Fruit fly (Drosophila melanogaster) whole organism, embryonic: ENCODE data around the gene dtn.

Experiments used
- ATbp ChIP-seq: fragments of 200-800 bp; sonication (Bioruptor generic); optimal IDR thresholded peaks from 2 replicates; lab custom pipeline; 2017; ENCODE audit warnings: missing biosample characterization, mild to moderate bottlenecking, missing genetic modification characterization, missing genetic modification reagents
- Bdp1 ChIP-seq: fragments of 200-800 bp; sonication (Bioruptor generic); optimal IDR thresholded peaks from 3 replicates; lab custom pipeline; 2016; ENCODE audit warnings: missing biosample characterization, missing genetic modification characterization
- C15 ChIP-seq: fragments of 200-800 bp; sonication (Bioruptor generic); IDR thresholded peaks from 3 replicates; pipeline ENCODE4 v1.3.6; 2022; ENCODE audit warnings: missing biosample characterization, missing genetic modification characterization
- CG10979 ChIP-seq: fragments of 200-800 bp; sonication (Bioruptor generic); optimal IDR thresholded peaks from 2 replicates; lab custom pipeline; 2018; ENCODE audit warnings: missing biosample characterization, mild to moderate bottlenecking, missing genetic modification characterization, moderate library complexity
- CG12155 ChIP-seq: fragments of 200-800 bp; sonication (Bioruptor generic); optimal IDR thresholded peaks from 3 replicates; lab custom pipeline; 2016; ENCODE audit warnings: missing biosample characterization, missing genetic modification characterization
- CG13287 ChIP-seq: fragments of 200-800 bp; sonication (Bioruptor generic); IDR thresholded peaks from 2 replicates; pipeline ENCODE4 v1.3.6; 2022; ENCODE audit warnings: missing biosample characterization, missing genetic modification characterization; ENCODE audit not compliant: partially characterized antibody
- CG13296 ChIP-seq: fragments of 200-800 bp; sonication (Bioruptor generic); optimal IDR thresholded peaks from 3 replicates; lab custom pipeline; 2018; ENCODE audit warnings: missing biosample characterization, mild to moderate bottlenecking, missing genetic modification characterization
- CG13775 ChIP-seq: fragments of 200-800 bp; sonication (Bioruptor generic); optimal IDR thresholded peaks from 3 replicates; lab custom pipeline; 2017; ENCODE audit warnings: missing biosample characterization, mild to moderate bottlenecking, missing genetic modification characterization
- CG17568 ChIP-seq: fragments of 200-800 bp; sonication (Bioruptor generic); optimal IDR thresholded peaks from 2 replicates; lab custom pipeline; 2018; ENCODE audit warnings: missing biosample characterization, mild to moderate bottlenecking, missing genetic modification characterization, moderate library complexity
- CG1832 ChIP-seq: fragments of 200-800 bp; sonication (Bioruptor generic); optimal IDR thresholded peaks from 2 replicates; lab custom pipeline; 2017; ENCODE audit warnings: missing biosample characterization, mild to moderate bottlenecking, missing genetic modification characterization, inconsistent platforms
- CG2116 ChIP-seq: fragments of 200-800 bp; sonication (Bioruptor generic); optimal IDR thresholded peaks from 3 replicates; lab custom pipeline; 2018; ENCODE audit warnings: missing biosample characterization, mild to moderate bottlenecking, missing genetic modification characterization
- CG2875 ChIP-seq: fragments of 200-800 bp; sonication (Bioruptor generic); optimal IDR thresholded peaks from 2 replicates; lab custom pipeline; 2017; ENCODE audit warnings: missing biosample characterization, mild to moderate bottlenecking, missing genetic modification characterization, missing genetic modification reagents
- CG33213 ChIP-seq: fragments of 200-800 bp; sonication (Bioruptor generic); optimal IDR thresholded peaks from 3 replicates; lab custom pipeline; 2016; ENCODE audit warnings: missing biosample characterization, missing genetic modification characterization
- CG34422 ChIP-seq: fragments of 200-800 bp; sonication (Bioruptor generic); IDR thresholded peaks from 3 replicates; pipeline ENCODE4 v1.3.6; 2022; ENCODE audit warnings: missing biosample characterization, missing genetic modification characterization
- CG4820 ChIP-seq: fragments of 200-800 bp; sonication (Bioruptor generic); optimal IDR thresholded peaks from 3 replicates; lab custom pipeline; 2016; ENCODE audit warnings: missing biosample characterization, missing genetic modification characterization
- CG6683 ChIP-seq: fragments of 200-800 bp; sonication (Bioruptor generic); optimal IDR thresholded peaks from 2 replicates; lab custom pipeline; 2017; ENCODE audit warnings: missing biosample characterization, mild to moderate bottlenecking, missing genetic modification characterization, missing genetic modification reagents
- CG7271 ChIP-seq: fragments of 200-800 bp; sonication (Bioruptor generic); optimal IDR thresholded peaks from 2 replicates; lab custom pipeline; 2018; ENCODE audit warnings: missing biosample characterization, mild to moderate bottlenecking, missing genetic modification characterization, moderate library complexity
- CG8359 ChIP-seq: fragments of 200-800 bp; sonication (Bioruptor generic); optimal IDR thresholded peaks from 2 replicates; lab custom pipeline; 2017; ENCODE audit warnings: missing biosample characterization, mild to moderate bottlenecking, missing genetic modification characterization, borderline replicate concordance
- CG9932 ChIP-seq: fragments of 200-800 bp; sonication (Bioruptor generic); IDR thresholded peaks from 2 replicates; pipeline ENCODE4 v1.3.6; 2022; ENCODE audit warnings: missing biosample characterization, missing genetic modification characterization
- CoRest ChIP-seq: fragments of 200-800 bp; sonication (Bioruptor generic); optimal IDR thresholded peaks from 3 replicates; lab custom pipeline; 2018; ENCODE audit warnings: missing biosample characterization, mild to moderate bottlenecking, missing genetic modification characterization, moderate library complexity
- Dbx ChIP-seq: fragments of 200-800 bp; sonication (Bioruptor generic); IDR thresholded peaks from 3 replicates; pipeline ENCODE4 v1.3.6; 2022; ENCODE audit warnings: missing biosample characterization, missing genetic modification characterization
- Dip2 ChIP-seq: fragments of 200-800 bp; sonication (Bioruptor generic); IDR thresholded peaks from 2 replicates; pipeline ENCODE4 v1.3.6; 2022; ENCODE audit warnings: missing biosample characterization, missing genetic modification characterization
- Doc3 ChIP-seq: fragments of 200-800 bp; sonication (Bioruptor generic); IDR thresholded peaks from 3 replicates; pipeline ENCODE4 v1.3.6; 2022; ENCODE audit warnings: missing biosample characterization, missing genetic modification characterization; ENCODE audit not compliant: partially characterized antibody
- Ets65A ChIP-seq: fragments of 200-800 bp; sonication (Bioruptor generic); peaks from one replicate; lab custom pipeline; 2016; ENCODE audit warnings: missing biosample characterization, missing genetic modification characterization
- HLH54F ChIP-seq: fragments of 200-800 bp; sonication (Bioruptor generic); optimal IDR thresholded peaks from 3 replicates; lab custom pipeline; 2016; ENCODE audit warnings: missing biosample characterization, missing genetic modification characterization
- Mad ChIP-seq: fragments of 200-800 bp; sonication (Bioruptor generic); optimal IDR thresholded peaks from 2 replicates; lab custom pipeline; 2016; ENCODE audit warnings: missing biosample characterization, missing genetic modification characterization
- NC2β ChIP-seq: fragments of 200-800 bp; sonication (Bioruptor generic); optimal IDR thresholded peaks from 2 replicates; lab custom pipeline; 2016; ENCODE audit warnings: missing biosample characterization, missing genetic modification characterization
- Nf-YC ChIP-seq: fragments of 200-800 bp; optimal IDR thresholded peaks from 3 replicates; lab custom pipeline; 2019; ENCODE audit warnings: missing biosample characterization, mild to moderate bottlenecking, missing genetic modification characterization, moderate library complexity
- PHDP ChIP-seq: fragments of 200-800 bp; sonication (Bioruptor generic); optimal IDR thresholded peaks from 3 replicates; lab custom pipeline; 2018; ENCODE audit warnings: missing biosample characterization, mild to moderate bottlenecking, missing genetic modification characterization, moderate library complexity
- Rfx ChIP-seq: fragments of 200-800 bp; sonication (Bioruptor generic); IDR thresholded peaks from 2 replicates; pipeline ENCODE4 v1.3.6; 2022; ENCODE audit warnings: missing biosample characterization, missing genetic modification characterization
- Scr ChIP-seq: fragments of 200-800 bp; sonication (Bioruptor generic); IDR thresholded peaks from 2 replicates; pipeline ENCODE4 v1.3.6; 2022; ENCODE audit warnings: missing biosample characterization, missing genetic modification characterization; ENCODE audit not compliant: partially characterized antibody
- Sry-δ ChIP-seq: fragments of 200-800 bp; sonication (Bioruptor generic); optimal IDR thresholded peaks from 2 replicates; lab custom pipeline; 2016; ENCODE audit warnings: missing biosample characterization, missing genetic modification characterization
- Trl ChIP-seq, 3 experiments: fragments of >200 bp in 2 of 3; fragments of 200-800 bp in 1 of 3; sonication (Bioruptor generic) in 1 of 3; optimal IDR thresholded peaks; 2 replicates in 1 of 3; 3 replicates in 2 of 3; lab custom pipeline; 2016 to 2017; ENCODE audit warnings: missing biosample characterization in 1 of 3, missing genetic modification characterization in 1 of 3
- ash1 ChIP-seq: fragments of 200-800 bp; sonication (Bioruptor generic); optimal IDR thresholded peaks from 2 replicates; lab custom pipeline; 2018; ENCODE audit warnings: missing biosample characterization, mild to moderate bottlenecking, missing genetic modification characterization
- danr ChIP-seq: fragments of 200-800 bp; sonication (Bioruptor generic); IDR thresholded peaks from 2 replicates; pipeline ENCODE4 v1.3.6; 2022; ENCODE audit warnings: missing biosample characterization, missing genetic modification characterization
- dm ChIP-seq: fragments of 200-800 bp; sonication (Bioruptor generic); optimal IDR thresholded peaks from 3 replicates; lab custom pipeline; 2016; ENCODE audit warnings: missing biosample characterization, missing genetic modification characterization
- gce ChIP-seq: fragments of 200-800 bp; sonication (Bioruptor generic); IDR thresholded peaks from 3 replicates; pipeline ENCODE4 v1.3.6; 2022; ENCODE audit warnings: missing biosample characterization, missing genetic modification characterization
- gem ChIP-seq: fragments of 200-800 bp; sonication (Bioruptor generic); optimal IDR thresholded peaks from 2 replicates; lab custom pipeline; 2019; ENCODE audit warnings: missing biosample characterization, mild to moderate bottlenecking, missing genetic modification characterization, moderate library complexity
- hb ChIP-seq: fragments of 200-800 bp; sonication (Bioruptor generic); IDR thresholded peaks from 3 replicates; pipeline ENCODE4 v1.3.6; 2022; ENCODE audit warnings: missing biosample characterization, missing genetic modification characterization; ENCODE audit not compliant: partially characterized antibody
- mam ChIP-seq: fragments of 200-800 bp; sonication (Bioruptor generic); optimal IDR thresholded peaks from 3 replicates; lab custom pipeline; 2016; ENCODE audit warnings: missing biosample characterization, missing genetic modification characterization
- nerfin-2 ChIP-seq: fragments of 200-800 bp; sonication (Bioruptor generic); IDR thresholded peaks from 2 replicates; pipeline ENCODE4 v1.3.6; 2022; ENCODE audit warnings: missing biosample characterization, missing genetic modification characterization; ENCODE audit not compliant: partially characterized antibody
- nom ChIP-seq: fragments of 200-800 bp; sonication (Bioruptor generic); optimal IDR thresholded peaks from 2 replicates; lab custom pipeline; 2017; ENCODE audit warnings: missing biosample characterization, missing genetic modification characterization, mild to moderate bottlenecking, moderate library complexity, missing genetic modification reagents
- org-1 ChIP-seq: fragments of 200-800 bp; sonication (Bioruptor generic); optimal IDR thresholded peaks from 2 replicates; lab custom pipeline; 2017; ENCODE audit warnings: missing biosample characterization, missing genetic modification characterization
- peb ChIP-seq: fragments of 200-800 bp; sonication (Bioruptor generic); IDR thresholded peaks from 2 replicates; pipeline ENCODE4 v1.3.6; 2022; ENCODE audit warnings: missing biosample characterization, missing genetic modification characterization
- pita ChIP-seq: fragments of 200-800 bp; sonication (Bioruptor generic); optimal IDR thresholded peaks from 2 replicates; lab custom pipeline; 2017; ENCODE audit warnings: missing biosample characterization, mild to moderate bottlenecking, missing genetic modification characterization
- pnt ChIP-seq: fragments of 200-800 bp; sonication (Bioruptor generic); optimal IDR thresholded peaks from 3 replicates; lab custom pipeline; 2016; ENCODE audit warnings: missing biosample characterization, missing genetic modification characterization
- salm ChIP-seq: fragments of 200-800 bp; sonication (Bioruptor generic); optimal IDR thresholded peaks from 2 replicates; lab custom pipeline; 2018; ENCODE audit warnings: missing biosample characterization, mild to moderate bottlenecking, missing genetic modification characterization
- sd ChIP-seq: fragments of 200-800 bp; sonication (Bioruptor generic); optimal IDR thresholded peaks from 3 replicates; lab custom pipeline; 2018; ENCODE audit warnings: missing biosample characterization, mild to moderate bottlenecking, missing genetic modification characterization, moderate library complexity
- unpg ChIP-seq: fragments of 200-800 bp; sonication (Bioruptor generic); optimal IDR thresholded peaks from 3 replicates; lab custom pipeline; 2018; ENCODE audit warnings: missing biosample characterization, mild to moderate bottlenecking, missing genetic modification characterization, moderate library complexity

The dtn gene

dm6 chrX:6265456-6265877, 40.0 kb downstream of the dtn start (continued):
- peak; percentile 98 for TF ChIP-seq gem (tag; lab: Kevin White, UChicago)
- peak; percentile 82 for TF ChIP-seq C15
- peak; percentile 91 for TF ChIP-seq CG17568 (GFP tag; lab: Kevin White, UChicago)
- peak; percentile 87 for TF ChIP-seq CG6683 (GFP tag; lab: Kevin White, UChicago)
- TF ChIP-seq CG13775 (GFP tag; lab: Kevin White, UChicago), result peak; percentile 94
- peak; percentile 96 for TF ChIP-seq PHDP
- peak; percentile 81 for TF ChIP-seq CG9932 (GFP tag; lab: Robert Waterston, UW)
- TF ChIP-seq CG12155 (GFP tag; lab: Kevin White, UChicago), result peak; percentile 90
- TF ChIP-seq Dip2, result peak; percentile 65
- peak; percentile 92 for TF ChIP-seq CG33213
- TF ChIP-seq CG10979, result peak; percentile 95
- TF ChIP-seq org-1 (GFP tag; lab: Kevin White, UChicago), result peak; percentile 97
- TF ChIP-seq Dbx (GFP tag; lab: Robert Waterston, UW), result peak; percentile 87
- no peak for TF ChIP-seq Doc3 (GFP tag; lab: Robert Waterston, UW)
- peak; percentile 54 for TF ChIP-seq nom
- TF ChIP-seq sd (tag; lab: Kevin White, UChicago), result peak; percentile 87
- TF ChIP-seq CG13296 (GFP tag; lab: Kevin White, UChicago), result peak; percentile 95
- peak; percentile 84 for TF ChIP-seq CG2116 (GFP tag; lab: Kevin White, UChicago)
- TF ChIP-seq NC2β (GFP tag; lab: Kevin White, UChicago), result peak; percentile 96
- TF ChIP-seq HLH54F (GFP tag; lab: Kevin White, UChicago), result peak; percentile 95
- TF ChIP-seq CG8359 (GFP tag; lab: Kevin White, UChicago), result peak; percentile 87
- TF ChIP-seq Rfx (GFP tag; lab: Robert Waterston, UW), result peak; percentile 88
- peak; percentile 97 for TF ChIP-seq CG2875 (GFP tag; lab: Kevin White, UChicago)
- TF ChIP-seq CG13287, result peak; percentile 39; the same call in 1 of the 2 replicates
- peak; percentile 64 for TF ChIP-seq Sry-δ (GFP tag; lab: Kevin White, UChicago)
- TF ChIP-seq danr (GFP tag; lab: Robert Waterston, UW), result peak; percentile 93
- no peak for TF ChIP-seq pita (GFP tag; lab: Kevin White, UChicago)
- TF ChIP-seq ash1 (GFP tag; lab: Kevin White, UChicago), result no peak
- peak; percentile 96 for TF ChIP-seq CG34422 (GFP tag; lab: Robert Waterston, UW)
- TF ChIP-seq mam, result peak; percentile 94
- TF ChIP-seq hb (GFP tag; lab: Robert Waterston, UW), result 0 out of 3 replicates have a peak, but pooled peaks have one; percentile 36
- peak; percentile 36; the same call in 1 of the 2 replicates for TF ChIP-seq nerfin-2 (GFP tag; lab: Robert Waterston, UW)
- TF ChIP-seq Ets65A (GFP tag; lab: Kevin White, UChicago), result peak; percentile 99
- peak; percentile 87 for TF ChIP-seq dm
- peak; percentile 89 for TF ChIP-seq gce (GFP tag; lab: Robert Waterston, UW)
- peak; percentile 96 for TF ChIP-seq unpg (GFP tag; lab: Kevin White, UChicago)
- TF ChIP-seq Trl (optimal IDR thresholded peaks at IDR 0.05; lab: Kevin White, UChicago), result no peak
- peak; percentile 96 for TF ChIP-seq Trl (GFP tag; optimal IDR thresholded peaks at IDR 0.05; lab: Kevin White, UChicago)
- TF ChIP-seq salm, result peak; percentile 97
- TF ChIP-seq CG4820 (GFP tag; lab: Kevin White, UChicago), result peak; percentile 96
- TF ChIP-seq Scr (GFP tag; lab: Robert Waterston, UW), result 0 out of 2 replicates have a peak, but pooled peaks have one; percentile 33
- peak; percentile 98 for TF ChIP-seq CoRest (tag; lab: Kevin White, UChicago)
- TF ChIP-seq Mad (GFP tag; lab: Kevin White, UChicago), result peak; percentile 95
- TF ChIP-seq CG7271 (tag; lab: Kevin White, UChicago), result peak; percentile 57
- peak; percentile 85 for TF ChIP-seq Nf-YC
- peak; percentile 97 for TF ChIP-seq pnt
- TF ChIP-seq peb (GFP tag; lab: Robert Waterston, UW), result peak; percentile 87
- no peak for TF ChIP-seq CG1832 (GFP tag; lab: Kevin White, UChicago)
- peak; percentile 88 for TF ChIP-seq Bdp1 (GFP tag; lab: Kevin White, UChicago)
- peak; percentile 96 for TF ChIP-seq ATbp (GFP tag; lab: Kevin White, UChicago)
